Worm (Caenorhabditis elegans) whole organism, dauer: ENCODE measurements around the gene kvs-5.
"Not testable (repeated sequence)": the region's sequence is repeated elsewhere in the genome, so short reads cannot be mapped to it uniquely, and the experiment has no call there.

Source experiments
- unc-62 ChIP-seq: sonication (generic microtip); optimal IDR thresholded peaks from 2 replicates; lab custom pipeline; 2017; ENCODE audit warnings: missing biosample characterization, missing genetic modification reagents, missing genetic modification characterization

Gene kvs-5

ce11 chrIV:762016-762459, 25.5 kb downstream of the kvs-5 start:
- TF ChIP-seq unc-62 (GFP tag; lab: Kevin White, UChicago) = no peak

DNA sequence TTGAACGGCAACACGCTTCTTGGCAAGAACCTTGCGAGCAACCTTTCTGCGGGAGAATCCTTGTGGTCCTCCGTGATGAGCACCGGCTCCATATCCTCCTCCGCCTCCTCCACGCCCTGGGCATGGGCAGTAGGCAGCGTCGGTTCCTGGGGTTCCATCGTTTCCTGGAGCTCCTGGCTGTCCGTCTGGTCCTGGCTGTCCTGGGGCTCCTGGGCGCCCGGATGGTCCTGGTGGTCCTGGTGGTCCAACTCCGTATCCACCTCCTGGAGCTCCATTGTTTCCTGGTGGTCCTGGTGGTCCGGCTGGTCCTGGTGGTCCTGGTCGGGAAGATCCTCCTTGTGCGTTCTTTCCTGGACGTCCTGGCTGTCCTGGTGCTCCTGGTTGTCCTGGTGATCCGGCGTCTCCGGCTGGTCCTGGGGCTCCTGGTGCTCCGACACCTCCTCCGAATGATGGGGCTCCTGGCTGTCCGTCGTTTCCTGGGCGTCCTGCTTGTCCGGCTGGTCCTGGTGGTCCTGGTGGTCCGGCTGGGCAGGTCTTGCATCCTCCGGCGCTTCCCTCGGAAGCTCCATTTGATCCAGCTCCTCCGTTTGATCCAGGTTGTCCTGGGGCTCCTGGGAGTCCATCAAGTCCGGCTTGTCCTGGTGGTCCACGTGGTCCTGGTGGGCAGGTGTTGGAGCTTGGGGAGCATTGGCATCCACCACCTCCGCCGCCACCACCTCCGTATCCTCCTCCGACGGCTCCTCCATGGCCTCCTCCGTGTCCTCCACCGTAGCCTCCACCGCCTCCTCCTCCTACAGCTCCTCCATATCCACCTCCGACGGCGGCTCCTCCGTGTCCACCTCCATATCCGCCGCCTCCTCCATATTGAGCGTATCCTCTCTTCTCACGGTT, 26.2 kb downstream of the kvs-5 start:
- TF ChIP-seq unc-62 (GFP tag; lab: Kevin White, UChicago) = no peak

- TF ChIP-seq unc-62 (GFP tag; lab: Kevin White, UChicago) = no peak
Observed at ce11 chrIV:763377-764063, 27.0 kb downstream of the kvs-5 start, which contains the start of gene col-103. Gene col-103 (minus strand): TSS chrIV:763678.

DNA sequence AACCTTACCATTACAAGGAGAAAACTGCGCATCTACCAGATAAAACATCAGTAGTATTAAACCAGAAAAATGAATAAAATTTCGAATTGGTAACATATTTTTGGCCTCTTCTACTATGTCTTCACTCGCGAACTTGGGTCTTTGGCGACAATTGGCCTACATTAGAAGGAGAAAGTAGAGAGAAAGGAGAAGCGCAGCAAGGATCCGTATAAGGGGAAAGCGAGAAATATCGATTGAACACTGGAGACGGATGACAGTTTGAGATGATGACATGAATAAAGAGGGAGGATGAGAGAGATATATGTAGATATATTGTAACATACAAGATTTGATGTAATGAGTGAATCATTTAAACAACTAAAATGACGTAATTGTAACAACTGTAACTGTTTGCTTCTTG, 31.8 kb downstream of the kvs-5 start, which contains the start of gene F56B3.2:
Gene F56B3.2, minus strand, starts transcription at position 273 of the 400 bp plus-strand sequence.
- no peak for TF ChIP-seq unc-62 (GFP tag; lab: Kevin White, UChicago)

DNA sequence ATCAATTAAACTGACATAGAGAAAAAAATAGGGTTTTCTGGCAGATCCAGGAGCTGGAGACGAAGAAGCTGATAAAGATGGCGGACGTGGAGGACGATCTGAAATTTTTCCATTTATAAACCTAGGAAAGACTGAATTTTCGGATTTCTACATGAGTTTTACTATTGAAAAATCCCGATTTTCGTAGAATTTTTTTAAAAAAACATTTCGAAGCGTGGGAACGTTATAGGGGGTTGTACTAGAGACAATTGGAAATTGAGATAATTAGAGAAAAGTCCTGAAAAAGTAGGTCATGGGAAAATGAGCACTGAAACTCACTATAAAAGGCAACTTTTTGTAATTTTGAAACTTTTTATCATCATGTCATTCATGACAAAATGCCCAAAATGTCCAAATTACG, 34.5 kb downstream of the kvs-5 start, which contains the start of gene F56B3.9:
Gene F56B3.9, plus strand, starts transcription at position 301 of the 400 bp plus-strand sequence.
- TF ChIP-seq unc-62 (GFP tag; lab: Kevin White, UChicago) = not testable (repeated sequence)

DNA sequence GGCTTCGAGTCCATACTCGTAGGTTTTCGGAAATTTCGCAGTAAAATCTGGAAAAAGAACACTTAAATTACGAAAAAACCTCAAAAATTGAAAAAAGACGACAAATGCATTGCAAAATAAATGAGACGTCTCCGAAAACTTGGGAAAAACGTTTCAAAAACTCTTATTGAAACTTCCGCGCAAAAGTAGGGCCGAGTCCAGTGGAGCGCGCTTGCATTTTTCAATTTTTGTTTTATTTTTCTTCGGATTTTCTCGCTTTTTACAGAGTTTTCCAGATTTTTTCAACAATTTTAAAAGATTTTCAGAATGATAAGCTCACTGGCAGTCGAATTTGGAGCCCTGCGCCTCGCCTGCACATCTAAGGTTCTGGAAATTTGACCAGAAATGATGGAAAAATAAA, 36.4 kb downstream of the kvs-5 start, which contains the start of gene mrpl-2:
Gene mrpl-2, plus strand, starts transcription at position 307 of the 400 bp plus-strand sequence.
- no peak for TF ChIP-seq unc-62 (GFP tag; lab: Kevin White, UChicago)

ce11 chrIV:773580-773979, 37.0 kb downstream of the kvs-5 start:
- TF ChIP-seq unc-62 (GFP tag; lab: Kevin White, UChicago) = no peak

- TF ChIP-seq unc-62 (GFP tag; lab: Kevin White, UChicago) = no peak
Observed at ce11 chrIV:778484-778883, 41.9 kb downstream of the kvs-5 start, which contains the start of gene ugt-52. Gene ugt-52 (plus strand): TSS chrIV:778784.

DNA sequence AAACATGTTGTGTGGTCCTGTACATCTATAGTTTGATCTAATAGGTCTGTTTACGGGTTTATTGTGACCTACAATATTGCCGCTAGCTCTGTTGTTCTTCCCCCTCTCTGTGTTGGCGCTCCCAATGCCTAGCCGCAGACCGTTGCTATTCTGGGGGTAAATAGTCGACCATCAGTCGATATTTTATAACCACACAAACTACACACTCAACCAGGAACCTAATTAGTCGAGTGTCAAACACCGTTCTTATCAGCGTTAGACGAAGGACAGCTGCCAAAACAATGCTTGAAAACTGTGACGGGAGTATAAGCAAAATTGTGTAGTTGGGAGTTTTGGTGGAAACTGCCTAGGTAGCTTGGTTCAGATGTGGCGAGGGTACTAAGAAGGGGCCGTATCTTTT, 45.8 kb downstream of the kvs-5 start:
- TF ChIP-seq unc-62 (GFP tag; lab: Kevin White, UChicago) = no peak

- no peak for TF ChIP-seq unc-62 (GFP tag; lab: Kevin White, UChicago)
Observed at ce11 chrIV:787755-788154, 51.2 kb downstream of the kvs-5 start, which contains the start of gene F56B3.6. Gene F56B3.6 (plus strand): TSS chrIV:788055.

- TF ChIP-seq unc-62 (GFP tag; lab: Kevin White, UChicago) = no peak
Observed at ce11 chrIV:794275-794674, 57.7 kb downstream of the kvs-5 start, which contains the start of gene F56B3.4. Gene F56B3.4 (minus strand): TSS chrIV:794275.

ce11 chrIV:795383-795872, 58.9 kb downstream of the kvs-5 start, which contains the start of gene skr-18:
Gene skr-18 (minus strand): TSS chrIV:795433.
- TF ChIP-seq unc-62 (GFP tag; lab: Kevin White, UChicago) = no peak

DNA sequence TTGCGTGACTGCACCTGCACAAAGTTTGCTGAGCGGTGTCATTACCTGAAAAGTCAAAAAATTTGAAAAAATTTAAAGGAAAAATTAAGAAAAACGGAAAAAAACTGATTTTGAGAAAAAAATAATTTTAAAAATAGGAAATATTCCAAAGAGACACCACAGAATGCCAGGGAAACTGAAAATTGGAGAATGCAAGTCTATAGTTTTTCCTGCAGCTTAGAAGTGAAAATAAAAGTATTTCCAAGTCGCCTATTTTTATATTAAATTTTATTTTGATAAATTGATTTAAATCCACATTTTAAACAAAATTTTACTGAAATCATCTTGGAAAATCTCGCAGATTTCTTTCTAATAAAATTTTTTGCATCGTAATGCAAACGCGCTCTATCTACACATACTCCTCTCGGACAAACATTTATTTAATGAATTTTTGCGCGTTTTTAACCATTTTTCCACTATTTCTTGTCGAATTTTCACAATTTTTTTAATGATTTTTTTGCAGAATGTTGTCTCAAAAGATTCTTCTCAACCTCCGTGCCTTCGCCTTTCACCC, 60.0 kb downstream of the kvs-5 start, which contains the start of the genes F56B3.11 and ech-5:
Gene F56B3.11, minus strand, starts transcription at position 51 of the 553 bp plus-strand sequence.
Gene ech-5, plus strand, starts transcription at position 503 of the 553 bp plus-strand sequence.
- no peak for TF ChIP-seq unc-62 (GFP tag; lab: Kevin White, UChicago)

DNA sequence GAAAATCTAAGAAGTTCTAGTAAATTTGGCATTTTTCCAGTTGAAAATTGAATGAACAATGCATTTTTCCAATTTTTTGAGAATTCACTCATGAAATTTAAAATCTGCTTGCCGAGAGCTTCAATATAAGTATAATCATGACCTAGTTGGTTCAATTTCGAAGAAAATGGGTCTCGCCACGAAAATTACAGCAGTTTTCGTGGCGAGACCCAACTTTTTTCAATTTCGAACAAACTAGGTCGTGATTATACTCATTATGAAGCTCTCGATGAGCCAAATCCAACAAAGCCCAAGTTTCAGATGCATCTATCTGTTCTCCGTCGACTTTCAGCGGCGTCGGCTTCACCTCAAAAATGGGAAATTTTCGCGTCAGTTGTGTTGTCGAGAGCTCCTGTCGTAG, 64.0 kb downstream of the kvs-5 start, which contains the start of gene mrpl-46:
Gene mrpl-46, plus strand, starts transcription at position 301 of the 400 bp plus-strand sequence.
- no peak for TF ChIP-seq unc-62 (GFP tag; lab: Kevin White, UChicago)

DNA sequence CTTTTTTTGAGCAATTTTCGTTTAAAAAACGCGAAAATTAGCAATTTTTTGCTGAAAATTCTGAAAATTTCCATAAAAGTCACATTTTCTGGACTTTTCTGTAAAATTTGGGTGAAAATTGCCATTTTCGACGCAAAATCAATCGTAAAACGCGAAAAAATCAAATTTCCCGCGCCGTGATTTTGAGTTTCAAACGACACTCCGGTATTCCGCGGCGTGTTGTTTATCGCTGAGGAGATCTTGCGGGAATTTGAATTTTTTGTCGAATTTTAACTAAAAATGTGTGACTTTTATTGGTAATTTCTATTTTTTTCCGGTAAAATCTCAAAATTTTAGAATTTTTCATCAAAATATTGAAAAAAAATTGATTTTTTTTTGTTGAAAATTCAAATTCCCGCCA, 64.6 kb downstream of the kvs-5 start:
- no peak for TF ChIP-seq unc-62 (GFP tag; lab: Kevin White, UChicago)
